Fruit fly (Drosophila melanogaster) whole organism, pupa: ENCODE data around the gene Tom70.

Experiments
- CG10348 ChIP-seq: fragments of 200-800 bp; sonication (Bioruptor generic); IDR thresholded peaks from 2 replicates; pipeline ENCODE4 v1.3.6; 2022; ENCODE audit warnings: missing biosample characterization, missing genetic modification characterization
- CG12605 ChIP-seq: fragments of 200-800 bp; sonication (Bioruptor generic); IDR thresholded peaks from 2 replicates; pipeline ENCODE4 v1.3.6; 2022; ENCODE audit warnings: missing biosample characterization, missing genetic modification characterization
- CG13204 ChIP-seq: fragments of 200-800 bp; sonication (Bioruptor generic); optimal IDR thresholded peaks from 2 replicates; lab custom pipeline; 2018; ENCODE audit warnings: missing biosample characterization, mild to moderate bottlenecking, missing genetic modification characterization, moderate library complexity
- CG14655 ChIP-seq: fragments of 200-800 bp; sonication (Bioruptor generic); optimal IDR thresholded peaks from 3 replicates; lab custom pipeline; 2017; ENCODE audit warnings: mild to moderate bottlenecking, missing biosample characterization, missing genetic modification reagents, missing genetic modification characterization
- CG15710 ChIP-seq: fragments of 200-800 bp; sonication (Bioruptor generic); optimal IDR thresholded peaks from 2 replicates; lab custom pipeline; 2018; ENCODE audit warnings: missing biosample characterization, mild to moderate bottlenecking, missing genetic modification characterization, moderate library complexity
- CG17806 ChIP-seq: fragments of 200-800 bp; sonication (Bioruptor generic); optimal IDR thresholded peaks from 2 replicates; lab custom pipeline; 2018; ENCODE audit warnings: missing biosample characterization, mild to moderate bottlenecking, missing genetic modification characterization, moderate library complexity
- CG32121 ChIP-seq: fragments of 200-800 bp; sonication (Bioruptor generic); IDR thresholded peaks from 2 replicates; pipeline ENCODE4 v1.3.6; 2022; ENCODE audit warnings: missing biosample characterization, missing genetic modification characterization
- CG34367 ChIP-seq: fragments of 200-800 bp; sonication (Bioruptor generic); optimal IDR thresholded peaks from 2 replicates; lab custom pipeline; 2018; ENCODE audit warnings: missing biosample characterization, mild to moderate bottlenecking, missing genetic modification characterization
- CG4496 ChIP-seq: fragments of 200-800 bp; sonication (Bioruptor generic); IDR thresholded peaks from 3 replicates; pipeline ENCODE4 v1.3.6; 2022; ENCODE audit warnings: missing biosample characterization, missing genetic modification characterization
- CG8159 ChIP-seq: fragments of 200-800 bp; sonication (Bioruptor generic); optimal IDR thresholded peaks from 3 replicates; lab custom pipeline; 2018; ENCODE audit warnings: missing biosample characterization, mild to moderate bottlenecking, missing genetic modification characterization, moderate library complexity
- CG8301 ChIP-seq: fragments of 200-800 bp; sonication (Bioruptor generic); optimal IDR thresholded peaks from 2 replicates; lab custom pipeline; 2018; ENCODE audit warnings: missing biosample characterization, mild to moderate bottlenecking, missing genetic modification characterization
- CG9948 ChIP-seq: fragments of 200-800 bp; sonication (Bioruptor generic); optimal IDR thresholded peaks from 2 replicates; lab custom pipeline; 2018; ENCODE audit warnings: missing biosample characterization, mild to moderate bottlenecking, missing genetic modification characterization, moderate library complexity
- D1 ChIP-seq: fragments of 200-800 bp; sonication (Bioruptor generic); optimal IDR thresholded peaks from 2 replicates; lab custom pipeline; 2018; ENCODE audit warnings: missing biosample characterization, mild to moderate bottlenecking, missing genetic modification characterization, moderate library complexity
- EcR ChIP-seq: fragments of 200-800 bp; sonication (Bioruptor generic); optimal IDR thresholded peaks from 3 replicates; lab custom pipeline; 2019; ENCODE audit warnings: missing biosample characterization, missing genetic modification characterization, mild to moderate bottlenecking, moderate library complexity, missing genetic modification reagents
- Ets98B ChIP-seq: fragments of 200-800 bp; sonication (Bioruptor generic); IDR thresholded peaks from 2 replicates; pipeline ENCODE4 v1.3.6; 2022; ENCODE audit warnings: missing biosample characterization, missing genetic modification characterization
- Pif1A ChIP-seq: fragments of 200-800 bp; sonication (Bioruptor generic); optimal IDR thresholded peaks from 3 replicates; lab custom pipeline; 2016; ENCODE audit warnings: missing biosample characterization, missing genetic modification characterization
- Pif1B ChIP-seq: fragments of 200-800 bp; sonication (Bioruptor generic); optimal IDR thresholded peaks from 3 replicates; lab custom pipeline; 2016; ENCODE audit warnings: missing biosample characterization, missing genetic modification characterization
- Snoo ChIP-seq: fragments of 200-800 bp; sonication (Bioruptor generic); optimal IDR thresholded peaks from 3 replicates; lab custom pipeline; 2017; ENCODE audit warnings: missing biosample characterization, mild to moderate bottlenecking, missing genetic modification characterization, inconsistent platforms
- fd96Ca ChIP-seq: fragments of 200-800 bp; sonication (Bioruptor generic); IDR thresholded peaks from 3 replicates; pipeline ENCODE4 v1.3.6; 2022; ENCODE audit warnings: missing biosample characterization, missing genetic modification characterization
- gl ChIP-seq: fragments of 200-800 bp; sonication (Bioruptor generic); optimal IDR thresholded peaks from 2 replicates; lab custom pipeline; 2018; ENCODE audit warnings: missing biosample characterization, mild to moderate bottlenecking, missing genetic modification characterization
- rn ChIP-seq: fragments of 200-800 bp; sonication (Bioruptor generic); IDR thresholded peaks from 2 replicates; pipeline ENCODE4 v1.3.6; 2022; ENCODE audit warnings: missing biosample characterization, missing genetic modification characterization

Tom70 gene

DNA sequence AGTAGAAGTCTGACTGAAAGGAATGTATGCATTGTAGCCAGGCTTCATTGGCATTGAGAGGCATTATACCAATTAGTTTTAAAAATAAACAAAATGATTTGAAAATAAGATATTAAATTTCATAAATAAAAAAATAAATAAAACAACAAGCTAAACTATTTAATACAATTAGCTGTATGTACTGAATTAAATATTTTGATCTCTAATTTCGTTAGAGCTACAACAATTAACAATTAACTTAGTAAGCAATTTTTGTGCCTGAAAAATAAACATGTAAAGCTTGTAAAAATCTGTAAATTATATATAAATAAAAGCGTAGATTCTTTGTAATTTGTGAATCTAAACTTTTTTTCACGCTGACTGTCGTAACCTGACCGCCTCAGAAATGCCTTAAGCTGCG, 30.5 kb downstream of the Tom70 start, which contains the start of gene Rh5:
Gene Rh5, plus strand, starts transcription at position 301 of the 400 bp plus-strand sequence.
- TF ChIP-seq CG8159 (tag; lab: Kevin White, UChicago) (no peak), rn (GFP tag; lab: Robert Waterston, UW) (no peak), CG12605 (GFP tag; lab: Robert Waterston, UW) (no peak), CG34367 (no peak), Pif1B (no peak), CG4496 (no peak), CG10348 (no peak)

DNA sequence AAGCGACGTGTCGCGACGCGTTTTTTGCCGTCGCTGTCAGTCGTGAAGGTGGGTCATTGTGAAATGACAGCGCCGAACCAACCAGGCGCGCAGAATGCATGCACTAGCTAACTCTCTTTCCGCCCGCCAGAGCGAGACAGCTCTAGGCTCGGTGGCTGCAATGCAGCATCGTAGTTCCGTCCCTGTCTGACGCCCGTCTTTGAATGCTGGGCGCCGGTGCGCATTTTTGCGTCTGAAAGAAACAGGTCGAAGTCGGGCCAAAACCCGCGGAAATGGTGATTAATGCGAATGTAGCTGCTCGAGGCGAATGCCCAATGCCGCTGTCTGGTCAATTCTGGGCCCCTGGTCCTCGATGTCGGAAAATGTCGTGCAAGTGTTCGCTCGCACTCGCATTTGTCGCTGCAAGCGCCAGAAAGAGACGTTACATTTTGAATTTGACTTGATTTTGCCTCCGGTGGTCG, 30.9 kb downstream of the Tom70 start:
- TF ChIP-seq Ets98B (GFP tag; lab: Robert Waterston, UW) (no peak), CG34367 (peak; percentile 51), rn (GFP tag; lab: Robert Waterston, UW) (no peak), Pif1A (GFP tag; lab: Kevin White, UChicago) (peak; percentile 68), CG9948 (tag; lab: Kevin White, UChicago) (peak; percentile 17), Snoo (tag; lab: Kevin White, UChicago) (peak; percentile 84), CG32121 (GFP tag; lab: Robert Waterston, UW) (no peak), Pif1B (peak; percentile 67), CG13204 (peak; percentile 97), CG4496 (no peak), EcR (GFP tag; lab: Kevin White, UChicago) (peak; percentile 98), D1 (tag; lab: Kevin White, UChicago) (no peak), CG8159 (tag; lab: Kevin White, UChicago) (peak; percentile 36), fd96Ca (GFP tag; lab: Robert Waterston, UW) (no peak), CG15710 (peak; percentile 53), CG17806 (peak; percentile 27), CG8301 (tag; lab: Kevin White, UChicago) (peak; percentile 77), CG14655 (GFP tag; lab: Kevin White, UChicago) (peak; percentile 70), gl (tag; lab: Kevin White, UChicago) (peak; percentile 74), CG12605 (GFP tag; lab: Robert Waterston, UW) (no peak), CG10348 (no peak)

DNA sequence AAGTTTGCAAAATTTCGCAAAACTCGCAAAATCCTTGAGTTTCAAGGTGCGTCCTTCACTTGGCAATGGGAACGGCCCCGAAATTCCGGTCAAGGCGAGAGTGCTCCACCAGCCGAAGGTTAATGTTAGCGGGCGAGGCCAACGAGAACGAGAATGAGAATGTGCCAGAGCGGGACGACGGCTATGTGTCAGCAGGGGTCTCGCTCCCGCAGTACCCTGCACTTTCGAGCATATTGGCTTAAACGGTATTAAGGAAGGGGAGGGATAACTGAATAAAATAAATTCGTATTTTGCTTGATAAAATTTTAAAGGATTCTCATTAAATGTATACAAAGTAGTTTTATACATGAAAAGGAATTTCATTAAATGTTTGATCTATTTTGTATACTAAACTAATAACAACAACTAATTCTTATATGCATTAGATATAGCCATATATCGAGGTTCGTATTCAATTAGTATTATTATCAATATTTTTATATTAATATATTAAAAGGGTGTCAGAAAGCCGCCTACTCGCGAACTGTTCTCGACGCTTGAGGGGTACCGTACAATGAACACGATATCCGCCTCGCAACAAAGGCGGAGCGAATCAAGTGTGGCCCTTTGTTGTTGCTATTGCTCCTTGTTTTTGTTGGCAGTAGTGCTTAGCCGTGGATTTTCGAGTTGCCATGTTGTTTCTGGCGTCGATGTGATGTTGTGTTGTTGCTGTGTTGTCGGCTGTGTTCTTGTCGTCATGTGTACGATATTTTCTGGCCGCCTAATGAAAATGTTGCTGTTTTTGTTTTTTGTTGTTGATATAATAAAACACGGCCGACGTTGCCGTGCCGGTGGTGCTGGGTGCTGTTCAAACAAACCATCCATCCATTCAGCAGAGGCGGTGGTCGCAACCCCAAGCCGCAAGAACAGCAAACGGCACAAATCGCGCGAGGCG, 31.6 kb downstream of the Tom70 start:
- TF ChIP-seq CG15710 (peak; percentile 94), EcR (GFP tag; lab: Kevin White, UChicago) (no peak), CG10348 (no peak), CG4496 (no peak), CG12605 (GFP tag; lab: Robert Waterston, UW) (no peak), CG8301 (tag; lab: Kevin White, UChicago) (peak; percentile 90), CG13204 (peak; percentile 48), CG14655 (GFP tag; lab: Kevin White, UChicago) (peak; percentile 95), Pif1A (GFP tag; lab: Kevin White, UChicago) (peak; percentile 75), gl (tag; lab: Kevin White, UChicago) (peak; percentile 27), rn (GFP tag; lab: Robert Waterston, UW) (no peak), CG32121 (GFP tag; lab: Robert Waterston, UW) (no peak), Pif1B (peak; percentile 87), CG17806 (peak; percentile 90), CG34367 (peak; percentile 85), CG8159 (tag; lab: Kevin White, UChicago) (peak; percentile 97), fd96Ca (GFP tag; lab: Robert Waterston, UW) (no peak), D1 (tag; lab: Kevin White, UChicago) (peak; percentile 87), CG9948 (tag; lab: Kevin White, UChicago) (peak; percentile 94), Snoo (tag; lab: Kevin White, UChicago) (peak; percentile 87), Ets98B (GFP tag; lab: Robert Waterston, UW) (no peak)

DNA sequence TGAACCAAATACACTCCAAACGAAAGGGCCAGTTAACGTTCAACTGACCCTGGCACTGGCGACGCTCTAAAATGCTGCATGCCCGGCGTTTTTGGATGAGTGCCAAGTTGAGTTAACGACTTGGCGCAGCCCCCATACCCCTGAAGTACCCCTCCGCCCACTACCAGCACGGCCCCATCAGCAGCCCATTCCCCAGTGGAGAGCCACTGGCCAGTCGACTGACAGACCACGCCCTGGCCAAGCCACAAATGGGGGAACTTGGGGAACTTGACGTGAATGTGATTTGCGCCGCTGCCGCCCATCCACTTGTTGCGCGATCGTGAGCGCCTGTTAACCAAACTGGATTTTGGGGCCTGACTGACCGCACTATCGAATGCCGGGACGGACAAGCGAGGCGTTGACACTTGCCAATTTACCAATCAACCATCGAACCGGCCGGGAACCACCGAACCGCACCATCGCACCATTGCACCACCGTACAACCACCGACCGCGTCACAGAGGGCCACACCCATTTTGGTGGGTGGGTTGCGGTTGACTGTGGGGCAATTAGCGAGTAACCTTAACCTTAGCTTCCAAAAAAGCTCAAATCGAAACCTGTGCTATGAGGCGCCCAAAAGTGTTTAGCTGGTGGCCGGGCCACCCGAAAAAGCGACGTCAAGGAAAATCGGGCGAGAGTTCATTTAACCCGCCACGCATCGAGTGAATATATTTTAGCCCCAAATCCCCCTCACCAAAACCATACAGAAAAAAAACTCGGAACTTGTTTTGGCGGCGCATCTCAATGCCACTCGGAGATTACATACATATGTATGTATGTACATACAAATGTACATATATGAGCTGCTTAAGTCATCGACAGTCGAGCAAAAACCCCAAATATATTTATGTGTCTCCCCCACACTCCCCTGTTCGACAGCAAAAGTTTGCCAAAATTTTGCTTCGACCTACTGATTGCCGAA, 32.6 kb downstream of the Tom70 start:
- TF ChIP-seq Snoo (tag; lab: Kevin White, UChicago), result peak; percentile 9
- TF ChIP-seq CG13204, result peak; percentile 80
- peak; percentile 92 for TF ChIP-seq EcR (GFP tag; lab: Kevin White, UChicago)
- no peak for TF ChIP-seq fd96Ca (GFP tag; lab: Robert Waterston, UW)

DNA sequence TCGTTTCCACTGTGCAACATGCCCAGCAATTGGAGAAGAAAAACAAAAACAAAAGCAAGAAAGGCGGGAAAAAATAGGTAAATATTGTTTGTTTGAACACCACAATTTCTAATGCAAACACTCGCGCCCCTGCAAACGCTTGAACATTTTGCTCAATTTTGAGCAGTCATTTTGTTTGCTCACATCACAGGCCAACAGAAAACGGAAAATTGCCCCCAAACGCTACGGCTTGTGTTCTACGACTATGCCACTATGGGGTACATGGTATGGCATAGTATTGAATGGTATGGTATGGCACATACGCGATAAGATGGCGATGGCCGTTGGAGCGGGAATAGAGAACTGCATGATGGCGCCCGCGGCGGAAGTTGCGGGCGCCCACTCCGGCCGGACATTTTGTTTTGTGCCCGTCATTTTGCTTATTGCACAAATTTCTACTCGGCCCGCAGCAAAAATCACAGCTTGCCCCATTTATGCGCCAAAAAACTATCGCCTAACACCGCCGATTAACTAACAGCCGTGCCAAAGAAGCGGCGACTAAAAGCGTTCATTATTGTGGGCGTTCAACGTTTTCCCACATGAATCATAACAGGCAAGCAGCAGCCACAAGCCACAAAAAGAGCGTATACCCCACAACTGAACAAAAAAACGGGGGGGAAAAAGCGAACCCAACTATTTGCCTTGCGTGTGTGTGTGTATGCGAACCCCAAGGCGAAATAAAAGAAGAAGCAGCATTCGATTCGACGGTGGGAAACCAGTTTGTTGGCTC, 33.9 kb downstream of the Tom70 start:
- no peak for TF ChIP-seq gl (tag; lab: Kevin White, UChicago)
- no peak for TF ChIP-seq CG4496
- TF ChIP-seq EcR (GFP tag; lab: Kevin White, UChicago), result peak; percentile 78
- no peak for TF ChIP-seq CG8301 (tag; lab: Kevin White, UChicago)
- peak; percentile 1 for TF ChIP-seq CG9948 (tag; lab: Kevin White, UChicago)
- TF ChIP-seq CG8159 (tag; lab: Kevin White, UChicago), result no peak
- no peak for TF ChIP-seq rn (GFP tag; lab: Robert Waterston, UW)
- TF ChIP-seq Pif1A (GFP tag; lab: Kevin White, UChicago), result peak; percentile 0
- TF ChIP-seq Pif1B, result peak; percentile 10
- TF ChIP-seq CG34367, result peak; percentile 31
- no peak for TF ChIP-seq fd96Ca (GFP tag; lab: Robert Waterston, UW)
- TF ChIP-seq Ets98B (GFP tag; lab: Robert Waterston, UW), result no peak
- peak; percentile 68 for TF ChIP-seq CG13204
- TF ChIP-seq CG15710, result peak; percentile 18
